Worm (Caenorhabditis elegans) whole organism, young adult: Measurements from ENCODE around the gene F08C6.5.

ENCODE experiments used
- B0336.3 ChIP-seq: fragments of 200-800 bp; sonication (Bioruptor generic); IDR thresholded peaks from 2 replicates; pipeline ENCODE4 v1.3.6; 2022; ENCODE audit warnings: missing genetic modification characterization, missing compliant biosample characterization
- D2030.7 ChIP-seq: fragments of 200-800 bp; sonication (Bioruptor generic); IDR thresholded peaks from 2 replicates; pipeline ENCODE4 v1.3.6; 2022; ENCODE audit warnings: missing genetic modification reagents, missing genetic modification characterization, missing compliant biosample characterization
- F39B2.1 ChIP-seq: fragments of 200-800 bp; sonication (Bioruptor generic); IDR thresholded peaks from 2 replicates; pipeline ENCODE4 v1.3.6; 2022; ENCODE audit warnings: missing genetic modification reagents, missing genetic modification characterization, missing compliant biosample characterization
- ets-4 ChIP-seq: fragments of 200-800 bp; sonication (Bioruptor generic); optimal IDR thresholded peaks from 2 replicates; lab custom pipeline; 2018; ENCODE audit warnings: mild to moderate bottlenecking, missing genetic modification characterization, missing compliant biosample characterization
- him-1 ChIP-seq: sonication (generic microtip); optimal IDR thresholded peaks from 2 replicates; lab custom pipeline; 2016; ENCODE audit warnings: missing genotype, missing genetic modification reagents, missing genetic modification characterization, missing compliant biosample characterization
- hmg-1.2 ChIP-seq: fragments of 200-800 bp; sonication (Bioruptor generic); IDR thresholded peaks from 2 replicates; pipeline ENCODE4 v1.3.6; 2022; ENCODE audit warnings: missing genetic modification reagents, missing genetic modification characterization, missing compliant biosample characterization
- hsf-1 ChIP-seq: fragments of 200-800 bp; sonication (Bioruptor generic); IDR thresholded peaks from 2 replicates; pipeline ENCODE4 v1.3.6; 2022; ENCODE audit warnings: missing genetic modification reagents, missing genetic modification characterization, missing compliant biosample characterization
- lsy-27 ChIP-seq: sonication (generic microtip); optimal IDR thresholded peaks from 2 replicates; lab custom pipeline; 2017; ENCODE audit warnings: missing genetic modification characterization, mild to moderate bottlenecking, missing compliant biosample characterization, antibody characterized with exemption, missing genotype, borderline replicate concordance; ENCODE audit not compliant: insufficient read depth
- madf-3 ChIP-seq: fragments of 200-800 bp; sonication (Bioruptor generic); IDR thresholded peaks from 2 replicates; pipeline ENCODE4 v1.3.6; 2022; ENCODE audit warnings: missing genetic modification reagents, missing genetic modification characterization, missing compliant biosample characterization
- rpc-1 ChIP-seq, 2 experiments: fragments of 150-350 bp in 1 of 2; sonication (generic microtip) in 1 of 2; optimal IDR thresholded peaks; 2 replicates each; lab custom pipeline; 2014 to 2018; ENCODE audit warnings: missing biosample characterization in 1 of 2, missing genetic modification characterization in 1 of 2, missing genetic modification reagents in 1 of 2, missing genotype in 1 of 2
- sea-2 ChIP-seq: fragments of 200-800 bp; sonication (Bioruptor generic); IDR thresholded peaks from 2 replicates; pipeline ENCODE4 v1.3.6; 2022; ENCODE audit warnings: missing genetic modification characterization, missing compliant biosample characterization
- tbx-9 ChIP-seq: sonication (generic microtip); optimal IDR thresholded peaks from 2 replicates; lab custom pipeline; 2016; ENCODE audit warnings: borderline replicate concordance, missing genetic modification characterization, inconsistent platforms, missing compliant biosample characterization
- unc-62 ChIP-seq: fragments of 150-350 bp; optimal IDR thresholded peaks from 2 replicates; lab custom pipeline; 2014; ENCODE audit warnings: missing biosample characterization, missing genetic modification reagents, missing genetic modification characterization

DNA sequence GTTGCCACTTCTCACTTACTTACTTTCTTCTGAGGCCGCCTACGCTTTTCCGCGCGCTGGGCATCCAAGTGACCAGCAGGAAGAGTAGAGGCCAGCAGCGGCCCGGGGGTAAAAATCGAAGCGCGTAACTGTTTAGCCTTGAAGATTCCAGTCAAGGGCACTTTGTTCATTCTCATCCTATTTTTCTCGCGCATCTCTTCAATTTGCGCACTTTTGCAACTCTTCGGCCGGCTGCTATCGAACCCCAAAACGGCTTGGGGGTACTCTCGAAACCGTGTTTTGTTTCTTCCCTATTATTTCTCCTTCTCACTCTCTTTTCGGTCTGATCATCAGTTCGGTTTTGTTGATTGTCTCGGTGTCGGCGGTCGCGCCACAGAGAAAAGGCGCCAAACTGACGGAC lies 27.4 kb downstream of the F08C6.5 start:
- TF ChIP-seq him-1 (no peak), hsf-1 (GFP tag; lab: Robert Waterston, UW) (no peak), madf-3 (GFP tag; lab: Robert Waterston, UW) (no peak), tbx-9 (tag; lab: Kevin White, UChicago) (no peak), lsy-27 (no peak), rpc-1 (optimal IDR thresholded peaks at IDR 0.05; lab: Kevin White, UChicago) (no peak), rpc-1 (tag; optimal IDR thresholded peaks at IDR 0.05; lab: Kevin White, UChicago) (no peak), B0336.3 (GFP tag; lab: Robert Waterston, UW) (no peak), D2030.7 (GFP tag; lab: Robert Waterston, UW) (no peak), unc-62 (no peak), hmg-1.2 (GFP tag; lab: Robert Waterston, UW) (no peak), sea-2 (GFP tag; lab: Robert Waterston, UW) (no peak), F39B2.1 (GFP tag; lab: Robert Waterston, UW) (no peak), ets-4 (GFP tag; lab: Kevin White, UChicago) (no peak)
